Fruit fly (Drosophila melanogaster) whole organism, wandering third instar larva: Measurements from ENCODE around the gene Nop56.

Experiments
- Abd-B ChIP-seq: fragments of >200 bp; optimal IDR thresholded peaks from 2 replicates; lab custom pipeline; 2017; ENCODE audit warnings: missing biosample characterization, missing genetic modification characterization
- Dif ChIP-seq: fragments of 200-275, 200-300 bp; sonication (Bioruptor generic); optimal IDR thresholded peaks from 2 replicates; lab custom pipeline; 2018; ENCODE audit warnings: missing biosample characterization, missing genetic modification characterization; ENCODE audit not compliant: partially characterized antibody
- Hr78 ChIP-seq: fragments of >200 bp; optimal IDR thresholded peaks from 2 replicates; lab custom pipeline; 2017; ENCODE audit warnings: missing biosample characterization, missing genetic modification characterization
- Mio ChIP-seq: sonication (Bioruptor generic); optimal IDR thresholded peaks from 2 replicates; lab custom pipeline; 2016; ENCODE audit warnings: missing biosample characterization, missing genetic modification characterization
- Myc ChIP-seq: fragments of >200 bp; optimal IDR thresholded peaks from 2 replicates; lab custom pipeline; 2017
- Vsx2 ChIP-seq: fragments of 200-300, 225-300 bp; sonication (Bioruptor generic); optimal IDR thresholded peaks from 2 replicates; lab custom pipeline; 2018; ENCODE audit warnings: missing biosample characterization, missing genetic modification characterization; ENCODE audit not compliant: partially characterized antibody
- brk ChIP-seq: fragments of 200-800 bp; sonication (Bioruptor generic); optimal IDR thresholded peaks from 2 replicates; lab custom pipeline; 2016; ENCODE audit warnings: missing biosample characterization, mild to moderate bottlenecking, missing genetic modification characterization
- h ChIP-seq: fragments of 200-800 bp; sonication (Bioruptor generic); optimal IDR thresholded peaks from 3 replicates; lab custom pipeline; 2016; ENCODE audit warnings: missing biosample characterization, mild to moderate bottlenecking, missing genetic modification characterization
- lola ChIP-seq: fragments of >200 bp; optimal IDR thresholded peaks from 2 replicates; lab custom pipeline; 2017; ENCODE audit warnings: missing biosample characterization, missing genetic modification characterization
- pan ChIP-seq: fragments of >200 bp; optimal IDR thresholded peaks from 2 replicates; lab custom pipeline; 2017
- psq ChIP-seq: fragments of 200-800 bp; sonication (Bioruptor generic); optimal IDR thresholded peaks from 3 replicates; lab custom pipeline; 2017; ENCODE audit warnings: missing biosample characterization, mild to moderate bottlenecking, missing genetic modification characterization, moderate library complexity
- rgr ChIP-seq: fragments of 200-800 bp; sonication (Bioruptor generic); optimal IDR thresholded peaks from 3 replicates; lab custom pipeline; 2016; ENCODE audit warnings: missing biosample characterization, mild to moderate bottlenecking, missing genetic modification characterization

DNA sequence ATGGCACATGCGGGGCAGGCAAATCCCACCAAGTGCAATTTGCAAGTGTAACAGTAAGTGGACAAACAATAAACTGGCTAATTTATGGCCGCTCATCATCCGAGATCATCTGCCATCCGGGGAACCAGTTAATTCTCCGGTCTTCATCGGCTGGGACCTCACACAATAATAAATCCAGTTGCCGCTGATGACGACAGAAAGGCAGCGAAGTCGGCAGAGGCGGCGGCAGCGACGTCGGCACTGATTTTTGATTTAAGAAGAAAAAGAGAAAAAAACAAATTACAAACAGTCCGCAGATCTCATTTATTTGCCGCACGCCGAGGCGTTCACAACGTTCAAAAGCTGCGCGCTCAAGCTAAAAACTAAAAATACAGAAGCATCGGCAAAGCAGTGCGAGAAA is 18.5 kb downstream of the Nop56 start, which contains the start of gene CG13856:
- TF ChIP-seq lola (GFP tag; lab: Kevin White, UChicago) (no peak), Abd-B (GFP tag; lab: Kevin White, UChicago) (no peak), Hr78 (no peak), Dif (GFP tag; lab: Kevin White, UChicago) (no peak), psq (no peak), h (GFP tag; lab: Kevin White, UChicago) (no peak), Myc (lab: Kevin White, UChicago) (no peak), brk (GFP tag; lab: Kevin White, UChicago) (no peak), Mio (GFP tag; lab: Kevin White, UChicago) (no peak), rgr (GFP tag; lab: Kevin White, UChicago) (no peak), Vsx2 (GFP tag; lab: Kevin White, UChicago) (no peak), pan (lab: Kevin White, UChicago) (no peak)
